Fruit fly (Drosophila melanogaster) whole organism, wandering third instar larva: ENCODE results near the gene CG14645.

ENCODE experiments used
- Abd-B ChIP-seq: fragments of >200 bp; optimal IDR thresholded peaks from 2 replicates; lab custom pipeline; 2017; ENCODE audit warnings: missing biosample characterization, missing genetic modification characterization
- Hr78 ChIP-seq: fragments of >200 bp; optimal IDR thresholded peaks from 2 replicates; lab custom pipeline; 2017; ENCODE audit warnings: missing biosample characterization, missing genetic modification characterization
- Myc ChIP-seq: fragments of >200 bp; optimal IDR thresholded peaks from 2 replicates; lab custom pipeline; 2017
- ey ChIP-seq: fragments of 200-800 bp; sonication (Bioruptor generic); optimal IDR thresholded peaks from 2 replicates; lab custom pipeline; 2016; ENCODE audit warnings: missing biosample characterization, missing genetic modification characterization
- pan ChIP-seq: fragments of >200 bp; optimal IDR thresholded peaks from 2 replicates; lab custom pipeline; 2017
- woc ChIP-seq: sonication (Bioruptor generic); optimal IDR thresholded peaks from 2 replicates; lab custom pipeline; 2016; ENCODE audit warnings: missing biosample characterization, mild to moderate bottlenecking, missing genetic modification characterization

DNA sequence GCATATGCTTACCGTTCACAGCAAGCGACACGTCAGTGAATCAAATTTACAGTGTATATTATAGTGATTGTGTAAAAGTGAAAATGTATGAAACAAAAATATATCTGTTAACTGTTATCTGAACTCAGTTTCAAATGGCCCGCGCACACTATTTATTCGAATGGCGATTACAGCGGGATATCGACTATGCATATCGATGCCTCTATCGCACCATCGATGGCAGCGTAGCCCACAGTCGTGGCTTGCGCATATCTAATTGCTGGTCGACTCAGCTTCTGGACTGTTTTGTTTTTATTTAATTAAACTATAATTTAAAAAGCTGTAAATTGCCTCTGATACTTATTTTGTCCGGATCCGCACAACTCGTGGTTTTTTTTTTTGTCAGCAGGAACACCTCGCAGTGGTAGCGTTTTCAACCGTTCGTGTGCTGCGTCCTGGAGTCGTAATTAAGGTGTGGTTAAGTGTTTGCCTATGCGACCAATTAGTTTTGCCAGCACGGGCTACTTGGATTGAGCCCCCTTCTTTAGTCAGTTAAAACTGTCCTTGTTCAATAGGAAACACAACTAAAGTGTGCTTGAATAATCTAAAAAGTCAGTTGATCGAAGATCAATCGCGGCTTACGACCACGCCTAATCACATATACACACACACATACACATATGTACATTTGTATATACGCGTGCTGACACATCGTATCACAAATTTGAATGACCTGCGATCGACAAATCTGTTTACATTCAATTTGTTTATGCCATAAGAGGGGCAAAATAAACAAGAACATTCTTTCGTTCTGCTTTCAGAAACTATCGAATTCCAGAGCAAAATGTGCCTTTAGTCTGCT is 46.4 kb downstream of the CG14645 start, which contains the start of gene Cont:
- TF ChIP-seq woc (GFP tag; lab: Kevin White, UChicago) (no peak), ey (GFP tag; lab: Kevin White, UChicago) (no peak), Myc (lab: Kevin White, UChicago) (no peak), pan (no peak), Abd-B (GFP tag; lab: Kevin White, UChicago) (no peak), Hr78 (GFP tag; lab: Kevin White, UChicago) (no peak)
